Worm (Caenorhabditis elegans): ENCODE results near the gene pqn-15.

DNA sequence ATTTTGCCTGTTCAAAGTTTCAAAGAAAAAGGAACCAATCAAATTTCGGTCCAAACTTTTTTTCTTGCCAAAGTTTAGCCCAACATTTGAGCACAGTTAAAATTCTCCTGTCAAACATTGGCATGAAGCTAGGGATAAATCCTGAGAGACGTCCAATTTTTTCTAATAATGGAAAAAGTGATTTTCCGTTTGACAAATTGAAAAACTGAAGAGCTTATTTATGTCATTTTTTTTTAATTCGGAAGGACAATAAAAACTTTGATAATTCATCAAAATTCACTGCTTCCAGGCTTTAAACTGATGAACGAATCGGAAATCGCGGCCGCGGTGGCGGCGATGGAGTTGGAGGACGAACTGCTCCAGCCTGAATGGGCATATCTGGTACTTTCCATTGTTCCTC, 13.8 kb upstream of the pqn-15 start, which contains the start of gene dop-6:
- TF ChIP-seq unc-62 (GFP tag; optimal IDR thresholded peaks at IDR 0.05) (no peak), mdl-1 (tag; optimal IDR thresholded peaks at IDR 0.05) (no peak), hpl-2 (GFP tag; optimal IDR thresholded peaks at IDR 0.05) (no peak), xbp-1 (tag; optimal IDR thresholded peaks at IDR 0.05) (no peak), nhr-237 (tag; optimal IDR thresholded peaks at IDR 0.05) (no peak)

All from whole organism, L1 larva.